Fruit fly (Drosophila melanogaster): Measurements from ENCODE around the gene CG16888.
A peak's percentile ranks its signal among the peaks of the same experiment; 100 is the strongest.

CG16888 gene

DNA sequence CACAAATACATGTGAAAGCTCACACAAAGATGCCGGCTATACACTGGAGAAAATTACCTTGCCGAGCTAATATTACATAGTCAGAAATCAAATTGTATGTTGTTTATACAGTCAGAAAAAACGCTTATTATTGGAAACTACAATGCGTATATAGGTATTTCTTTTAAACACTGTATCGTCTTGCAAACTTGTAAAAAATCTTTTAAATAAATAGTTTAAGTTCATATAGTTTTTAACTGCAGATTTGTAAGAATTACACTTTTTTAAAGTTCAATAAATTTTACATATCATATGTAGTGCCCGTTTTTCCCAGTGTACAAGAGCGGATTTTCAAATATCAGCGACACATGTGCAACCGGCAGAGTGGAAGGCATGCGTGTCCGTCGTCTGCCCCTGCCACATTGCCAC lies 26.7 kb upstream of the CG16888 start (continued):
- TF ChIP-seq Fer2 (tag; optimal IDR thresholded peaks at IDR 0.05) (peak; percentile 15), cad (GFP tag; optimal IDR thresholded peaks at IDR 0.05) (no peak), croc (GFP tag; conservative IDR thresholded peaks at IDR 0.05) (peak; percentile 69), lmd (GFP tag; IDR thresholded peaks at IDR 0.05) (peak; percentile 81), CTCF (GFP tag; optimal IDR thresholded peaks at IDR 0.05) (peak; percentile 18), CG30020 (tag; optimal IDR thresholded peaks at IDR 0.05) (peak; percentile 59), peb (GFP tag; IDR thresholded peaks at IDR 0.05) (peak; percentile 62; the same call in 1 of the 2 replicates), bigmax (GFP tag; optimal IDR thresholded peaks at IDR 0.05) (no peak), HLH3B (GFP tag; IDR thresholded peaks at IDR 0.05) (peak; percentile 84), CG8478 (optimal IDR thresholded peaks at IDR 0.05) (no peak), cato (GFP tag; optimal IDR thresholded peaks at IDR 0.05; ENCODE audit: borderline replicate concordance) (peak; percentile 56), crol (GFP tag; IDR thresholded peaks at IDR 0.05) (0 out of 2 replicates have a peak, but pooled peaks have one; percentile 45), mld (GFP tag; IDR thresholded peaks at IDR 0.05; ENCODE audit: partially characterized antibody) (no peak), unpg (GFP tag; optimal IDR thresholded peaks at IDR 0.05) (peak; percentile 91), pita (GFP tag; optimal IDR thresholded peaks at IDR 0.05) (no peak), gce (GFP tag; IDR thresholded peaks at IDR 0.05) (peak; percentile 53; the same call in 1 of the 3 replicates), CG12219 (GFP tag; optimal IDR thresholded peaks at IDR 0.05) (peak; percentile 72), CG3281 (GFP tag; optimal IDR thresholded peaks at IDR 0.05) (peak; percentile 79), gcm2 (GFP tag; optimal IDR thresholded peaks at IDR 0.05) (peak; percentile 40), Myb (GFP tag; optimal IDR thresholded peaks at IDR 0.05) (peak; percentile 39), jing (GFP tag; optimal IDR thresholded peaks at IDR 0.05) (peak; percentile 47), ab (GFP tag; optimal IDR thresholded peaks at IDR 0.05) (peak; percentile 39), Hr3 (GFP tag; optimal IDR thresholded peaks at IDR 0.05) (peak; percentile 60), mirr (GFP tag; optimal IDR thresholded peaks at IDR 0.05) (no peak), CG33557 (GFP tag; optimal IDR thresholded peaks at IDR 0.05) (peak; percentile 5), CG4617 (GFP tag; optimal IDR thresholded peaks at IDR 0.05; ENCODE audit: borderline replicate concordance) (peak; percentile 27), salm (tag; optimal IDR thresholded peaks at IDR 0.05) (peak; percentile 67), CG12391 (tag; optimal IDR thresholded peaks at IDR 0.05) (peak; percentile 84), CG17829 (tag; optimal IDR thresholded peaks at IDR 0.05) (peak; percentile 84), CG30403 (GFP tag; optimal IDR thresholded peaks at IDR 0.05) (peak; percentile 92), ttk (GFP tag; IDR thresholded peaks at IDR 0.05) (peak; percentile 65), CG13123 (GFP tag; optimal IDR thresholded peaks at IDR 0.05) (peak; percentile 49), grau (tag; optimal IDR thresholded peaks at IDR 0.05) (peak; percentile 86), PHDP (tag; optimal IDR thresholded peaks at IDR 0.05) (peak; percentile 86), disco-r (GFP tag; optimal IDR thresholded peaks at IDR 0.05) (peak; percentile 42), Blimp-1 (GFP tag; optimal IDR thresholded peaks at IDR 0.05) (peak; percentile 82), CG31365 (tag; optimal IDR thresholded peaks at IDR 0.05) (no peak), CG1792 (GFP tag; optimal IDR thresholded peaks at IDR 0.05) (peak; percentile 73), CG7556 (GFP tag; optimal IDR thresholded peaks at IDR 0.05) (peak; percentile 87), CG6175 (GFP tag; IDR thresholded peaks at IDR 0.05) (no peak), nerfin-2 (GFP tag; IDR thresholded peaks at IDR 0.05; ENCODE audit: partially characterized antibody) (no peak), Dip2 (GFP tag; IDR thresholded peaks at IDR 0.05) (0 out of 2 replicates have a peak, but pooled peaks have one; percentile 24), grn (GFP tag; optimal IDR thresholded peaks at IDR 0.05) (no peak), CrebB (tag; optimal IDR thresholded peaks at IDR 0.05) (no peak), CG1602 (GFP tag; optimal IDR thresholded peaks at IDR 0.05) (peak; percentile 82), sob (GFP tag; IDR thresholded peaks at IDR 0.05) (peak; percentile 68), CG7271 (tag; optimal IDR thresholded peaks at IDR 0.05) (no peak), CG8765 (GFP tag; IDR thresholded peaks at IDR 0.05) (no peak), CG10979 (tag; optimal IDR thresholded peaks at IDR 0.05) (peak; percentile 85), fru (optimal IDR thresholded peaks at IDR 0.05) (no peak), CoRest (tag; optimal IDR thresholded peaks at IDR 0.05) (peak; percentile 94), pfk (GFP tag; optimal IDR thresholded peaks at IDR 0.05) (no peak)

All from whole organism, embryonic.